Fruit fly (Drosophila melanogaster) whole organism, embryonic: Measurements from ENCODE around the gene Mdr65.

Experiments used
- Bgb ChIP-seq: fragments of 200-800 bp; sonication (Bioruptor generic); IDR thresholded peaks from 2 replicates; pipeline ENCODE4 v1.3.6; 2022; ENCODE audit warnings: missing biosample characterization, missing genetic modification characterization; ENCODE audit not compliant: partially characterized antibody
- CG10209 ChIP-seq: fragments of 200-800 bp; sonication (Bioruptor generic); optimal IDR thresholded peaks from 3 replicates; lab custom pipeline; 2017; ENCODE audit warnings: missing biosample characterization, mild to moderate bottlenecking, missing genetic modification characterization, missing genetic modification reagents
- CG10462 ChIP-seq: fragments of 200-800 bp; sonication (Bioruptor generic); optimal IDR thresholded peaks from 2 replicates; lab custom pipeline; 2016; ENCODE audit warnings: missing biosample characterization, missing genetic modification characterization
- CG11398 ChIP-seq: fragments of 200-800 bp; sonication (Bioruptor generic); optimal IDR thresholded peaks from 2 replicates; lab custom pipeline; 2016; ENCODE audit warnings: missing biosample characterization, missing genetic modification characterization
- CG11723 ChIP-seq: fragments of 200-800 bp; sonication (Bioruptor generic); optimal IDR thresholded peaks from 2 replicates; lab custom pipeline; 2017; ENCODE audit warnings: missing biosample characterization, mild to moderate bottlenecking, missing genetic modification characterization
- CG15514 ChIP-seq: fragments of 200-800 bp; sonication (Bioruptor generic); optimal IDR thresholded peaks from 3 replicates; lab custom pipeline; 2017; ENCODE audit warnings: missing biosample characterization, missing genetic modification characterization, mild to moderate bottlenecking, moderate library complexity, missing genetic modification reagents
- CG1602 ChIP-seq: fragments of 200-800 bp; sonication (Bioruptor generic); optimal IDR thresholded peaks from 3 replicates; lab custom pipeline; 2016; ENCODE audit warnings: missing biosample characterization, missing genetic modification characterization
- CG17361 ChIP-seq: fragments of 200-800 bp; sonication (Bioruptor generic); IDR thresholded peaks from 3 replicates; pipeline ENCODE4 v1.3.6; 2022; ENCODE audit warnings: missing biosample characterization, missing genetic modification characterization
- CG18262 ChIP-seq: fragments of 200-800 bp; optimal IDR thresholded peaks from 3 replicates; lab custom pipeline; 2019; ENCODE audit warnings: missing biosample characterization, mild to moderate bottlenecking, missing genetic modification characterization, moderate library complexity
- CG31365 ChIP-seq: fragments of 200-800 bp; sonication (Bioruptor generic); optimal IDR thresholded peaks from 2 replicates; lab custom pipeline; 2018; ENCODE audit warnings: missing biosample characterization, mild to moderate bottlenecking, missing genetic modification characterization
- CG32767 ChIP-seq: fragments of 200-800 bp; sonication (Bioruptor generic); IDR thresholded peaks from 2 replicates; pipeline ENCODE4 v1.3.6; 2022; ENCODE audit warnings: missing biosample characterization, missing genetic modification characterization
- CG5180 ChIP-seq: fragments of 200-800 bp; sonication (Bioruptor generic); optimal IDR thresholded peaks from 3 replicates; lab custom pipeline; 2017; ENCODE audit warnings: missing biosample characterization, missing genetic modification characterization, mild to moderate bottlenecking, moderate library complexity, missing genetic modification reagents
- CG7839 ChIP-seq: fragments of 200-800 bp; sonication (Bioruptor generic); optimal IDR thresholded peaks from 3 replicates; lab custom pipeline; 2018; ENCODE audit warnings: missing biosample characterization, mild to moderate bottlenecking, missing genetic modification characterization, moderate library complexity
- CG7987 ChIP-seq: fragments of 200-800 bp; sonication (Bioruptor generic); optimal IDR thresholded peaks from 2 replicates; lab custom pipeline; 2018; ENCODE audit warnings: missing biosample characterization, mild to moderate bottlenecking, missing genetic modification characterization, moderate library complexity
- CG9727 ChIP-seq: fragments of 200-800 bp; sonication (Bioruptor generic); optimal IDR thresholded peaks from 3 replicates; lab custom pipeline; 2017; ENCODE audit warnings: missing biosample characterization, mild to moderate bottlenecking, missing genetic modification characterization
- D19B ChIP-seq: fragments of 200-800 bp; sonication (Bioruptor generic); optimal IDR thresholded peaks from 2 replicates; lab custom pipeline; 2017; ENCODE audit warnings: missing biosample characterization, mild to moderate bottlenecking, missing genetic modification characterization
- Deaf1 ChIP-seq: fragments of 200-800 bp; optimal IDR thresholded peaks from 3 replicates; lab custom pipeline; 2019; ENCODE audit warnings: missing biosample characterization, mild to moderate bottlenecking, missing genetic modification characterization, moderate library complexity
- Ets97D ChIP-seq: fragments of 200-800 bp; sonication (Bioruptor generic); optimal IDR thresholded peaks from 3 replicates; lab custom pipeline; 2016; ENCODE audit warnings: missing biosample characterization, missing genetic modification characterization
- HHEX ChIP-seq: fragments of 200-800 bp; sonication (Bioruptor generic); optimal IDR thresholded peaks from 3 replicates; lab custom pipeline; 2017; ENCODE audit warnings: missing biosample characterization, mild to moderate bottlenecking, missing genetic modification characterization, missing genetic modification reagents
- HLH3B ChIP-seq: fragments of 200-800 bp; sonication (Bioruptor generic); IDR thresholded peaks from 2 replicates; pipeline ENCODE4 v1.3.6; 2022; ENCODE audit warnings: missing biosample characterization, missing genetic modification characterization
- Hr51 ChIP-seq, 2 experiments: fragments of 200-800 bp; sonication (Bioruptor generic); optimal IDR thresholded peaks; 2 replicates in 1 of 2; 3 replicates in 1 of 2; lab custom pipeline; 2016 to 2018; ENCODE audit warnings: missing biosample characterization in 2 of 2, missing genetic modification characterization in 2 of 2, mild to moderate bottlenecking in 1 of 2, moderate library complexity in 1 of 2
- Med ChIP-seq: fragments of 200-800 bp; sonication (Bioruptor generic); peaks from one replicate; lab custom pipeline; 2016; ENCODE audit warnings: missing biosample characterization, missing genetic modification characterization, mild to moderate bottlenecking, inconsistent platforms, moderate library complexity
- Mes4 ChIP-seq: fragments of 200-800 bp; sonication (Bioruptor generic); optimal IDR thresholded peaks from 2 replicates; lab custom pipeline; 2016; ENCODE audit warnings: missing biosample characterization, missing genetic modification characterization
- Neu2 ChIP-seq: fragments of 200-800 bp; sonication (Bioruptor generic); optimal IDR thresholded peaks from 3 replicates; lab custom pipeline; 2016; ENCODE audit warnings: missing biosample characterization, missing genetic modification characterization, borderline replicate concordance
- Poxn ChIP-seq: fragments of 200-800 bp; sonication (Bioruptor generic); IDR thresholded peaks from 2 replicates; pipeline ENCODE4 v1.3.6; 2022; ENCODE audit warnings: missing biosample characterization, missing genetic modification characterization
- Rx ChIP-seq: fragments of 200-800 bp; sonication (Bioruptor generic); IDR thresholded peaks from 2 replicates; pipeline ENCODE4 v1.3.6; 2022; ENCODE audit warnings: missing biosample characterization, missing genetic modification characterization
- Sry-δ ChIP-seq: fragments of 200-800 bp; sonication (Bioruptor generic); optimal IDR thresholded peaks from 2 replicates; lab custom pipeline; 2016; ENCODE audit warnings: missing biosample characterization, missing genetic modification characterization
- Stat92E ChIP-seq, 3 experiments: fragments of >200 bp in 2 of 3; fragments of 200-800 bp in 1 of 3; sonication (Bioruptor generic) in 1 of 3; optimal IDR thresholded peaks; 2 replicates each; lab custom pipeline; 2017 to 2019; ENCODE audit warnings: missing biosample characterization in 3 of 3, missing genetic modification characterization in 3 of 3, mild to moderate bottlenecking in 1 of 3, moderate library complexity in 1 of 3
- TFAM ChIP-seq: fragments of 200-800 bp; sonication (Bioruptor generic); optimal IDR thresholded peaks from 2 replicates; lab custom pipeline; 2017; ENCODE audit warnings: missing biosample characterization, missing genetic modification characterization, inconsistent platforms
- Trl ChIP-seq, 3 experiments: fragments of >200 bp in 2 of 3; fragments of 200-800 bp in 1 of 3; sonication (Bioruptor generic) in 1 of 3; optimal IDR thresholded peaks; 2 replicates in 1 of 3; 3 replicates in 2 of 3; lab custom pipeline; 2016 to 2017; ENCODE audit warnings: missing biosample characterization in 1 of 3, missing genetic modification characterization in 1 of 3
- abd-A ChIP-seq: fragments of 200-800 bp; sonication (Bioruptor generic); optimal IDR thresholded peaks from 3 replicates; lab custom pipeline; 2019; ENCODE audit warnings: missing biosample characterization, mild to moderate bottlenecking, missing genetic modification characterization, moderate library complexity
- crc ChIP-seq: fragments of 200-800 bp; sonication (Bioruptor generic); optimal IDR thresholded peaks from 2 replicates; lab custom pipeline; 2016; ENCODE audit warnings: missing biosample characterization, missing genetic modification characterization
- esg ChIP-seq: fragments of 200-800 bp; sonication (Bioruptor generic); conservative IDR thresholded peaks from 2 replicates; pipeline ENCODE4 v1.3.6; 2022; ENCODE audit warnings: missing biosample characterization, missing genetic modification characterization
- fd64A ChIP-seq: fragments of 200-800 bp; sonication (Bioruptor generic); optimal IDR thresholded peaks from 3 replicates; lab custom pipeline; 2018; ENCODE audit warnings: missing biosample characterization, mild to moderate bottlenecking, missing genetic modification characterization
- fd96Cb ChIP-seq: fragments of 200-800 bp; sonication (Bioruptor generic); optimal IDR thresholded peaks from 2 replicates; lab custom pipeline; 2018; ENCODE audit warnings: missing biosample characterization, mild to moderate bottlenecking, missing genetic modification characterization, moderate library complexity
- h ChIP-seq: fragments of >200 bp; optimal IDR thresholded peaks from 2 replicates; lab custom pipeline; 2017
- lab ChIP-seq: fragments of 200-800 bp; sonication (Bioruptor generic); optimal IDR thresholded peaks from 3 replicates; lab custom pipeline; 2017; ENCODE audit warnings: missing biosample characterization, missing genetic modification characterization, mild to moderate bottlenecking, moderate library complexity, missing genetic modification reagents
- mld ChIP-seq: fragments of 200-800 bp; sonication (Bioruptor generic); IDR thresholded peaks from 3 replicates; pipeline ENCODE4 v1.3.6; 2022; ENCODE audit warnings: missing biosample characterization, missing genetic modification characterization; ENCODE audit not compliant: partially characterized antibody
- nau ChIP-seq: fragments of 200-800 bp; sonication (Bioruptor generic); optimal IDR thresholded peaks from 3 replicates; lab custom pipeline; 2017; ENCODE audit warnings: missing biosample characterization, mild to moderate bottlenecking, missing genetic modification characterization, missing genetic modification reagents
- nerfin-2 ChIP-seq: fragments of 200-800 bp; sonication (Bioruptor generic); IDR thresholded peaks from 2 replicates; pipeline ENCODE4 v1.3.6; 2022; ENCODE audit warnings: missing biosample characterization, missing genetic modification characterization; ENCODE audit not compliant: partially characterized antibody
- p53 ChIP-seq: fragments of 200-800 bp; sonication (Bioruptor generic); optimal IDR thresholded peaks from 2 replicates; lab custom pipeline; 2016; ENCODE audit warnings: missing biosample characterization, missing genetic modification characterization
- prd ChIP-seq, 3 experiments: fragments of >200 bp in 2 of 3; fragments of 200-800 bp in 1 of 3; sonication (Bioruptor generic) in 1 of 3; optimal IDR thresholded peaks in 2 of 3; IDR thresholded peaks in 1 of 3; 2 replicates in 2 of 3; 3 replicates in 1 of 3; pipeline versions ENCODE4 v1.3.6 to Lab custom; 2017 to 2022; ENCODE audit warnings: missing biosample characterization in 1 of 3, missing genetic modification characterization in 1 of 3
- rib ChIP-seq: fragments of 200-800 bp; sonication (Bioruptor generic); IDR thresholded peaks from 2 replicates; pipeline ENCODE4 v1.3.6; 2022; ENCODE audit warnings: missing biosample characterization, missing genetic modification characterization
- run ChIP-seq: fragments of 200-800 bp; sonication (Bioruptor generic); optimal IDR thresholded peaks from 3 replicates; lab custom pipeline; 2018; ENCODE audit warnings: missing biosample characterization, mild to moderate bottlenecking, missing genetic modification characterization
- sob ChIP-seq: fragments of 200-800 bp; sonication (Bioruptor generic); IDR thresholded peaks from 2 replicates; pipeline ENCODE4 v1.3.6; 2022; ENCODE audit warnings: missing biosample characterization, missing genetic modification characterization
- ttk ChIP-seq: fragments of 200-800 bp; sonication (Bioruptor generic); IDR thresholded peaks from 2 replicates; pipeline ENCODE4 v2.1.2; 2022; ENCODE audit warnings: missing biosample characterization, missing genetic modification characterization
- unc-4 ChIP-seq: fragments of 200-800 bp; sonication (Bioruptor generic); IDR thresholded peaks from 2 replicates; pipeline ENCODE4 v1.3.6; 2022; ENCODE audit warnings: missing biosample characterization, missing genetic modification characterization; ENCODE audit not compliant: partially characterized antibody

The Mdr65 gene

DNA sequence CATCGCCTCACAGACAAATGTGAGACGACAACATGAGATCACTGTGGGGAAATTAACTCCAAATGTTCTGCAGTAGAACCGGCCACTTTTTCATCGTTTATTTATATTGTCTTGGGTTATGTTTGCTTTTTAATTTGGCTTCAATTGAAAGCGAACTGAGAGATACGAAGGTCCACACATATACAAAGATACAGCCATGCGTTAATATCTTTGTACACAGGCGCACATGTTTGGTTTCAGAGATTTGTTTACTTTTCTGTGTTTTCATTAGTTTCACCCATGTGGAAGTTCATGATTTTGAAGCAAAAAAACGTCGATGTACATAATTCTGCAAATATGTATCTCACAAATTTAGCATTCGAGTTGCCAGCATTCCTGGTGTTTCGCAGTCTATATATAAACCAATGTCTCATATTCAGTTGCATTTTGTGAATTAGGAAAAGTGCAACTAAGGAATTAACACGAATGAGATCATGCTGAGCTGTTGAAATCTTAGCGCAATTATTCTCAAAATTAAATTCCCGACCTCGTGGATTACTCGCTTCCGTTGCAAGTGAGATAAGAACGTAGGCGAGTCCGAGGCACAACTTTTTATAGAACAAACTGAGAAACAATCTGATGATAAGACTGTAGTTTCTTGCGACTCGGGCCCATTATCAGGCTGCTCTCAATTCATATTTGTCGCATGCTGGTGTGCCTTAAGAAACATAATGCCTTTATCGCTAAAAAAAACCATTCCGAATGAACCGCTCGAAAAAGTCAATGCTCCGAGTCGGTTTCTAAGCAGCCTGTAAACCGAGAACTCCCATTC, 29.4 kb downstream of the Mdr65 start (continued):
- peak; percentile 46 for TF ChIP-seq run
- TF ChIP-seq p53 (GFP tag; lab: Kevin White, UChicago), result no peak
- no peak for TF ChIP-seq sob (GFP tag; lab: Robert Waterston, UW)
- TF ChIP-seq unc-4 (GFP tag; lab: Robert Waterston, UW), result no peak
- no peak for TF ChIP-seq Trl (optimal IDR thresholded peaks at IDR 0.05; lab: Kevin White, UChicago)
- peak; percentile 16 for TF ChIP-seq Trl (GFP tag; optimal IDR thresholded peaks at IDR 0.05; lab: Kevin White, UChicago)
- TF ChIP-seq Med, result peak; percentile 85
- TF ChIP-seq CG10209 (GFP tag; lab: Kevin White, UChicago), result no peak
- no peak for TF ChIP-seq Hr51 (GFP tag; optimal IDR thresholded peaks at IDR 0.05; lab: Kevin White, UChicago)
- TF ChIP-seq prd (optimal IDR thresholded peaks at IDR 0.05; lab: Kevin White, UChicago), result no peak
- TF ChIP-seq prd (GFP tag; IDR thresholded peaks at IDR 0.05; lab: Robert Waterston, UW), result no peak
- TF ChIP-seq Ets97D (GFP tag; lab: Kevin White, UChicago), result no peak
- no peak for TF ChIP-seq ttk (GFP tag; lab: Robert Waterston, UW)
- no peak for TF ChIP-seq CG11398
- TF ChIP-seq CG5180 (GFP tag; lab: Kevin White, UChicago), result peak; percentile 64
- TF ChIP-seq Mes4 (GFP tag; lab: Kevin White, UChicago), result no peak
- TF ChIP-seq fd96Cb (tag; lab: Kevin White, UChicago), result peak; percentile 17
- TF ChIP-seq Neu2 (GFP tag; lab: Kevin White, UChicago), result no peak
- TF ChIP-seq HHEX (GFP tag; lab: Kevin White, UChicago), result no peak
- no peak for TF ChIP-seq CG11723
- peak; percentile 22 for TF ChIP-seq Deaf1 (tag; lab: Kevin White, UChicago)
- no peak for TF ChIP-seq crc (GFP tag; lab: Kevin White, UChicago)
- TF ChIP-seq mld, result no peak
- TF ChIP-seq fd64A (GFP tag; lab: Kevin White, UChicago), result peak; percentile 81
- TF ChIP-seq CG32767 (GFP tag; lab: Robert Waterston, UW), result no peak
- no peak for TF ChIP-seq nau (GFP tag; lab: Kevin White, UChicago)
- TF ChIP-seq TFAM (GFP tag; lab: Kevin White, UChicago), result peak; percentile 16
- TF ChIP-seq h (lab: Kevin White, UChicago), result no peak
- TF ChIP-seq lab (GFP tag; lab: Kevin White, UChicago), result no peak
- TF ChIP-seq nerfin-2 (GFP tag; lab: Robert Waterston, UW), result no peak
- peak; percentile 58 for TF ChIP-seq CG9727 (GFP tag; lab: Kevin White, UChicago)
- no peak for TF ChIP-seq esg (GFP tag; lab: Robert Waterston, UW)
- peak; percentile 56 for TF ChIP-seq CG15514 (GFP tag; lab: Kevin White, UChicago)
- TF ChIP-seq Sry-δ (GFP tag; lab: Kevin White, UChicago), result no peak
- no peak for TF ChIP-seq Bgb (GFP tag; lab: Robert Waterston, UW)
- TF ChIP-seq CG18262 (tag; lab: Kevin White, UChicago), result no peak
- no peak for TF ChIP-seq Poxn (GFP tag; lab: Robert Waterston, UW)
- peak in 1 of 3 experiments; percentile 54 for TF ChIP-seq Stat92E (GFP tag; optimal IDR thresholded peaks at IDR 0.05; lab: Kevin White, UChicago)
- TF ChIP-seq abd-A (tag; lab: Kevin White, UChicago), result no peak
- peak; percentile 81 for TF ChIP-seq CG7987
- TF ChIP-seq rib (GFP tag; lab: Robert Waterston, UW), result no peak
- TF ChIP-seq CG1602 (GFP tag; lab: Kevin White, UChicago), result no peak
- TF ChIP-seq Rx (GFP tag; lab: Robert Waterston, UW), result no peak
- TF ChIP-seq CG31365 (tag; lab: Kevin White, UChicago), result peak; percentile 67
- no peak for TF ChIP-seq CG10462 (GFP tag; lab: Kevin White, UChicago)
- TF ChIP-seq CG7839, result no peak
- no peak for TF ChIP-seq CG17361 (GFP tag; lab: Robert Waterston, UW)
- TF ChIP-seq D19B, result no peak
- no peak; the same call in 1 of the 2 replicates for TF ChIP-seq HLH3B
